Worm (Caenorhabditis elegans): Measurements from ENCODE around the gene M03D4.4.
A peak's percentile ranks its signal among the peaks of the same experiment; 100 is the strongest.

The M03D4.4 gene

DNA sequence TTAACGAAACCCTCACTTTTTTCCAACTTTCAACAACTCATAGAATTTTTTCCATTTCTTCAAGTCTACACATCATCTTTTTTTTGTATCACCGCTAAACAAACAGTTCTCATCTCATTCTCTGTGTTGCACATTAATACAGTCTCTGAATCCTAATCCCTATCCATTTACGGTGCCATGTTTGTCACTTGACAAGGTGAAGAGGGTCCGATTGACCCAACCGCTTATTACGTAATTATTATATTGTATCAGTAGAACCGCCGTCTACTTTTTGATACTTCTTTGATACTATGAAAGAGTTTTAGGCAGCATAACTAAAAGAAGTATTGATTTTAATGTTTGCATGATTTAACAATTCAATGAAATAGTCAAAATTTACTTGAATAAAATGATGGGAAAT is 7.5 kb upstream of the M03D4.4 start:
- TF ChIP-seq zip-8 (tag; optimal IDR thresholded peaks at IDR 0.05) (peak; percentile 3), nhr-2 (tag; optimal IDR thresholded peaks at IDR 0.05) (peak; percentile 93), ztf-11 (tag; optimal IDR thresholded peaks at IDR 0.05) (no peak)

DNA sequence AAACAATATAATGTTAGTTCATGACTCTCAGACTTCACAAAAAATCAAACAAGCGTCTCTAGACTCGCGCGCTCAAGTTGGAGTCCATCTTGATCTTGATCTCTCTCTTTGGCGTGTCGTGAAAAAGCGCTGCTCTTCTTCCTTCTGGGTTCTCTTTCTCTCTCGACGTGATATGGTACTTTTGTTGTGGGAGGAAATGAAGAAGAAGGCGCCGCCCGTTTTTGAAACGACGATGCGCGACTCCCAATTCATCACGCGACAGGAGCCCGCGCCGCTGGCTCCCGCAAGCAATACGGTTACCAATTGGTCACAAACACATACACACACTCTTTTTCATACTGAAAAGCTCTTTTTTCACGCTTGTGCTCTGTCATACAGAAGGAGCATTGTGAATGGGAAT is 3.3 kb upstream of the M03D4.4 start:
- TF ChIP-seq unc-120 (tag; optimal IDR thresholded peaks at IDR 0.05; ENCODE audit: poor library complexity, severe bottlenecking) (no peak), blmp-1 (tag; optimal IDR thresholded peaks at IDR 0.05) (no peak), mep-1 (tag; optimal IDR thresholded peaks at IDR 0.05) (no peak), lin-32 (GFP tag; optimal IDR thresholded peaks at IDR 0.05) (no peak), nhr-237 (tag; optimal IDR thresholded peaks at IDR 0.05) (no peak), snpc-4 (tag; optimal IDR thresholded peaks at IDR 0.05) (no peak), nhr-76 (tag; optimal IDR thresholded peaks at IDR 0.05) (no peak), lsy-2 (tag; optimal IDR thresholded peaks at IDR 0.05) (no peak), nhr-28 (tag; optimal IDR thresholded peaks at IDR 0.05) (no peak), ceh-39 (tag; optimal IDR thresholded peaks at IDR 0.05) (no peak), unc-62 (GFP tag; optimal IDR thresholded peaks at IDR 0.05) (no peak), flh-1 (GFP tag; optimal IDR thresholded peaks at IDR 0.05) (no peak)

- TF ChIP-seq unc-120 (tag; optimal IDR thresholded peaks at IDR 0.05; ENCODE audit: poor library complexity, severe bottlenecking), result no peak
- no peak for TF ChIP-seq nhr-12 (tag; optimal IDR thresholded peaks at IDR 0.05)
- TF ChIP-seq lin-13 (tag; optimal IDR thresholded peaks at IDR 0.05), result peak; percentile 93
- peak; percentile 56 for TF ChIP-seq pha-4 (tag; optimal IDR thresholded peaks at IDR 0.05)
- TF ChIP-seq ham-2 (GFP tag; optimal IDR thresholded peaks at IDR 0.05), result peak; percentile 19
- TF ChIP-seq mep-1 (tag; optimal IDR thresholded peaks at IDR 0.05), result peak; percentile 72
- TF ChIP-seq ceh-39 (tag; optimal IDR thresholded peaks at IDR 0.05), result peak; percentile 57
- peak; percentile 10 for TF ChIP-seq ztf-11 (tag; optimal IDR thresholded peaks at IDR 0.05)
- TF ChIP-seq cnd-1 (tag; optimal IDR thresholded peaks at IDR 0.05), result peak; percentile 44
- no peak for TF ChIP-seq mls-2 (tag; optimal IDR thresholded peaks at IDR 0.05)
- TF ChIP-seq drap-1 (GFP tag; optimal IDR thresholded peaks at IDR 0.05), result peak; percentile 37
- peak; percentile 35 for TF ChIP-seq lsy-2 (tag; optimal IDR thresholded peaks at IDR 0.05)
These were observed 9.3 kb downstream of the M03D4.4 start, which contains the start of gene zen-4 for ce11 chrIV:6117741-6118265. zen-4 (plus strand) TSS chrIV:6118215.

DNA sequence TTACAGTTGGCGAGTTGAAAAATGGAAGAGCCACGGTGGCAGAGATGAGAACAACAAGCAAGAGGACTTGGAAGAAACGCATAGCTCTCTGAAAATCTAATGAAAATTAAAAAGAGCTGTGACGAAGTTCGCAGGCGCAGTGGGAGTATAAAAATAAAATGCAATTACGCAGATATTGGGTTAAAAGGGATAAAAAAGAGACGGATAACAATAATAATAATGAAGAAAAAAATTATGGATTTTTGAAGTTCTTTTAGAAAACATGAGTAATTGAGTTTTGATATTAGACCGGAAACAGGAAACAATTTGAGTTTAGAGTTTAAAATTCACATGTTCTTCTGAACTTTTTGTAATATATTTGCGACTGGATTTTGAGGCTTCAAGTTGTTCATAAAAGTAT is 14.8 kb downstream of the M03D4.4 start, which contains the start of gene M03D4.3:
TSS of gene M03D4.3 (minus strand) at position 101 of the 400 bp plus-strand sequence.
- TF ChIP-seq elt-1 (tag; optimal IDR thresholded peaks at IDR 0.05; ENCODE audit: borderline replicate concordance, insufficient read depth) (no peak), cnd-1 (tag; optimal IDR thresholded peaks at IDR 0.05) (no peak), tbx-8 (GFP tag; optimal IDR thresholded peaks at IDR 0.05) (no peak), zip-8 (tag; optimal IDR thresholded peaks at IDR 0.05) (no peak), mls-2 (tag; optimal IDR thresholded peaks at IDR 0.05) (no peak), unc-120 (tag; optimal IDR thresholded peaks at IDR 0.05; ENCODE audit: poor library complexity, severe bottlenecking) (no peak), nhr-12 (tag; optimal IDR thresholded peaks at IDR 0.05) (no peak), mab-5 (tag; optimal IDR thresholded peaks at IDR 0.05) (no peak), mep-1 (tag; optimal IDR thresholded peaks at IDR 0.05) (no peak), unc-62 (GFP tag; optimal IDR thresholded peaks at IDR 0.05) (no peak), ztf-11 (tag; optimal IDR thresholded peaks at IDR 0.05) (no peak), bed-3 (GFP tag; optimal IDR thresholded peaks at IDR 0.05) (no peak), nhr-76 (tag; optimal IDR thresholded peaks at IDR 0.05) (no peak), snpc-4 (tag; optimal IDR thresholded peaks at IDR 0.05) (no peak), elt-3 (tag; optimal IDR thresholded peaks at IDR 0.05) (no peak), nhr-237 (tag; optimal IDR thresholded peaks at IDR 0.05) (no peak)

ce11 chrIV:6108665-6109064 is 18.4 kb downstream of the M03D4.4 start:
- TF ChIP-seq sem-2 (GFP tag; optimal IDR thresholded peaks at IDR 0.05) (no peak), nhr-2 (tag; optimal IDR thresholded peaks at IDR 0.05) (no peak), tbx-8 (GFP tag; optimal IDR thresholded peaks at IDR 0.05) (no peak), lin-13 (tag; optimal IDR thresholded peaks at IDR 0.05) (no peak), ham-2 (GFP tag; optimal IDR thresholded peaks at IDR 0.05) (no peak), elt-1 (tag; optimal IDR thresholded peaks at IDR 0.05; ENCODE audit: borderline replicate concordance, insufficient read depth) (no peak), M03D4.4 (tag; optimal IDR thresholded peaks at IDR 0.05) (no peak), cnd-1 (tag; optimal IDR thresholded peaks at IDR 0.05) (no peak), nhr-237 (tag; optimal IDR thresholded peaks at IDR 0.05) (no peak)

DNA sequence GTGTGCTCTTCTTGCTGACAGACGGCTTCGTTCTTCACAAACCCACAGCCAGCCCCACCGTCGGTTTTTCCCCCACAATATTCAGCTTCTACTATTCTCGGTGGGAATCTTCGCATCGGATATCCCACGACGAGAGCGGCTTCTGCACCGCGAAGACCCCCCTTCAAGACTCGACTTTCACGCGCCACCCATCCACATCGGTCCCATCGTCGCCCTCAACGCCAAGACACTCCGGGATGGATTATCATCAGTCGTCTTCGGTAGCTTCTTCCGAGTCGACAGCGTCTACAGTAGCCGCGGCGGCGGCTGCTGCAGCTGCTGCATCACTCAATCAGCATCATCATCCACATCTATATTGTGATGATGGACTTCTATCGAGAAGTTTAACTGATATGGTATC is 22.7 kb downstream of the M03D4.4 start:
- TF ChIP-seq ceh-39 (tag; optimal IDR thresholded peaks at IDR 0.05) (no peak), flh-1 (GFP tag; optimal IDR thresholded peaks at IDR 0.05) (no peak), nhr-76 (tag; optimal IDR thresholded peaks at IDR 0.05) (no peak), ceh-83 (GFP tag; optimal IDR thresholded peaks at IDR 0.05) (no peak), lin-32 (GFP tag; optimal IDR thresholded peaks at IDR 0.05) (no peak), mls-2 (tag; optimal IDR thresholded peaks at IDR 0.05) (no peak), tbx-8 (GFP tag; optimal IDR thresholded peaks at IDR 0.05) (no peak), ham-2 (GFP tag; optimal IDR thresholded peaks at IDR 0.05) (no peak), elt-1 (tag; optimal IDR thresholded peaks at IDR 0.05; ENCODE audit: borderline replicate concordance, insufficient read depth) (no peak), unc-62 (GFP tag; optimal IDR thresholded peaks at IDR 0.05) (no peak), zip-8 (tag; optimal IDR thresholded peaks at IDR 0.05) (no peak), drap-1 (GFP tag; optimal IDR thresholded peaks at IDR 0.05) (no peak), bed-3 (GFP tag; optimal IDR thresholded peaks at IDR 0.05) (no peak), snpc-4 (tag; optimal IDR thresholded peaks at IDR 0.05) (no peak), ztf-11 (tag; optimal IDR thresholded peaks at IDR 0.05) (no peak), mab-5 (tag; optimal IDR thresholded peaks at IDR 0.05) (no peak)
